Worm (Caenorhabditis elegans) whole organism, late embryonic: ENCODE measurements around the gene efk-1.

ENCODE experiments used
- K02D7.2 ChIP-seq: sonication (generic microtip); optimal IDR thresholded peaks from 2 replicates; lab custom pipeline; 2017; ENCODE audit warnings: mild to moderate bottlenecking, missing genetic modification characterization, missing compliant biosample characterization
- Y22D7AL.16 ChIP-seq: sonication (generic microtip); optimal IDR thresholded peaks from 2 replicates; lab custom pipeline; 2016; ENCODE audit warnings: missing genetic modification characterization, missing compliant biosample characterization
- ceh-34 ChIP-seq: sonication (generic microtip); optimal IDR thresholded peaks from 2 replicates; lab custom pipeline; 2016; ENCODE audit warnings: mild to moderate bottlenecking, missing genetic modification characterization, missing compliant biosample characterization
- elt-2 ChIP-seq: sonication (generic microtip); optimal IDR thresholded peaks from 2 replicates; lab custom pipeline; 2016; ENCODE audit warnings: missing genetic modification reagents, missing genetic modification characterization, missing compliant biosample characterization
- hlh-8 ChIP-seq: sonication (generic microtip); optimal IDR thresholded peaks from 2 replicates; lab custom pipeline; 2016; ENCODE audit warnings: missing genotype, missing genetic modification characterization, missing compliant biosample characterization
- madf-2 ChIP-seq: sonication (generic microtip); optimal IDR thresholded peaks from 2 replicates; lab custom pipeline; 2017; ENCODE audit warnings: missing genetic modification characterization, missing compliant biosample characterization
- unc-86 ChIP-seq: sonication (generic microtip); optimal IDR thresholded peaks from 2 replicates; lab custom pipeline; 2016; ENCODE audit warnings: missing genetic modification characterization, missing compliant biosample characterization
- zip-5 ChIP-seq: sonication (generic microtip); optimal IDR thresholded peaks from 2 replicates; lab custom pipeline; 2016; ENCODE audit warnings: missing genetic modification characterization, missing compliant biosample characterization

DNA sequence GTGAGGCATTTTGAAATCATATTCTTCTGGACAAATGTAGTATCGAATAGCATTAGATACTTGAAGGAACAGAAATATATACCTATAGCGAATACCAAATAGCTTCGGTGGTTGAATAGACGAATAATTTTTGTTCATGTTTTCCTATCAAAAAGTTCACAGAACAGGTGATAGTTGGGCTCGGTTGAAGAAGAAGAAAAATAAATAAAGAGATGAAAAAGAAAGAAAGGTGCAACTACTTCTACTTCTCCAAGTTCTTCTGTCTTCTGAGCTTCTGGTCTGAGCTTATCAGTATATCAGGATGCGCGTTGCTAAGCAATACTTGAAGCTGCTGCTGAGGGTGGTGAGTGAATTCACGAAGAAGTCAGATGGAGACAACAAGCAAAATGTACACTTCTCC is 45.6 kb upstream of the efk-1 start, which contains the start of gene C23G10.10:
- no peak for TF ChIP-seq zip-5 (tag; lab: Kevin White, UChicago)
- TF ChIP-seq elt-2 (tag; lab: Kevin White, UChicago): no peak
- TF ChIP-seq Y22D7AL.16: no peak
- TF ChIP-seq K02D7.2 (tag; lab: Kevin White, UChicago): no peak
- TF ChIP-seq madf-2 (tag; lab: Kevin White, UChicago): no peak
- TF ChIP-seq unc-86 (tag; lab: Kevin White, UChicago): no peak
- no peak for TF ChIP-seq hlh-8 (tag; lab: Kevin White, UChicago)
- no peak for TF ChIP-seq ceh-34 (tag; lab: Kevin White, UChicago)
